Fruit fly (Drosophila melanogaster): ENCODE data around the gene crn.
A peak's percentile ranks its signal among the peaks of the same experiment; 100 is the strongest.

The crn gene

DNA sequence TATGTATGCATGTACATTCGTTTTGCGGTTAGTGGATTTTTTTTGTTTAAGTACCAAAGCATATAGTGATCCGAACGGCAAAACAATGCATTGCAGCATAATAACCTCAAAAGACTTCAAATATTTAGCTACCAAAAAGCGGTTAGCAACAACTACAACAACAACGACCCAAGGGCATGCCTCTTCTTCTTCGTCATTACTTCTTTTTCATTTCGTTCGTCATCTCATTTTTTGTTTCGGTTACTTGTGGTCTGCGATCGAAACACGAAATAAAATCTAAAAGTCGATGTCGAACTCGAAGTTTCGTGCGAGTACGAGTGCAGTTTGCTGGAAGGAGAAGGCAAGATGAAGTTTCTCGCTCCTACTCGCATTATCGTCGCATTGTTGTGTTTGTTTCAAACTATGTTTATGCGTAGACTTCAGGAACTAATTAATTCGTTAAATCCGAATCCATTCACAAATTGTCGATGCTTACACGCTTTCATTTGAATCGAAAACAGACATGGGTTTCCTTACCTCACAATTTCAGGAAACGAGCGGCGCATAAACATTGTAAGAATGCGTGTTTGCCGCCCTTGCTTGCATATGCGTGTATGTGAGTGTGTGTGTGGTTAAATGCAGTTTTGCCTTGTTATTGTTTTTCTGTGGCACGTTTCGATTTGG is 49.1 kb upstream of the crn start (continued):
- TF ChIP-seq chn (GFP tag; optimal IDR thresholded peaks at IDR 0.05) (peak; percentile 80), ATbp (GFP tag; optimal IDR thresholded peaks at IDR 0.05) (peak; percentile 79), da (GFP tag; optimal IDR thresholded peaks at IDR 0.05) (peak; percentile 7), CG12236 (GFP tag; optimal IDR thresholded peaks at IDR 0.05) (peak; percentile 78), CG10366 (GFP tag; IDR thresholded peaks at IDR 0.05) (peak; percentile 81), Usf (GFP tag; optimal IDR thresholded peaks at IDR 0.05) (peak; percentile 53), CG18619 (GFP tag; optimal IDR thresholded peaks at IDR 0.05) (peak; percentile 47), CG3995 (GFP tag; optimal IDR thresholded peaks at IDR 0.05) (no peak), eve (GFP tag; optimal IDR thresholded peaks at IDR 0.05) (peak; percentile 54 to 95), Nf-YB (GFP tag; optimal IDR thresholded peaks at IDR 0.05) (peak; percentile 75), CG11093 (GFP tag; IDR thresholded peaks at IDR 0.05) (peak; percentile 49; the same call in 1 of the 3 replicates), ro (GFP tag; IDR thresholded peaks at IDR 0.05) (no peak), CG4404 (GFP tag; IDR thresholded peaks at IDR 0.05) (peak; percentile 61), CHES-1-like (GFP tag; optimal IDR thresholded peaks at IDR 0.05) (peak; percentile 43), gsb-n (tag; optimal IDR thresholded peaks at IDR 0.05) (peak; percentile 91), CG8359 (GFP tag; optimal IDR thresholded peaks at IDR 0.05; ENCODE audit: borderline replicate concordance) (peak; percentile 69), seq (GFP tag; IDR thresholded peaks at IDR 0.05) (peak; percentile 76), jigr1 (GFP tag; IDR thresholded peaks at IDR 0.05) (0 out of 3 replicates have a peak, but pooled peaks have one; percentile 13), nerfin-2 (GFP tag; IDR thresholded peaks at IDR 0.05; ENCODE audit: partially characterized antibody) (no peak), CG15011 (GFP tag; optimal IDR thresholded peaks at IDR 0.05) (peak; percentile 2), CG9609 (GFP tag; optimal IDR thresholded peaks at IDR 0.05) (peak; percentile 58), Stat92E (GFP tag; optimal IDR thresholded peaks at IDR 0.05) (peak in 1 of 3 experiments; percentile 91), gcm (GFP tag; optimal IDR thresholded peaks at IDR 0.05) (peak; percentile 89), amos (GFP tag; IDR thresholded peaks at IDR 0.05; ENCODE audit: partially characterized antibody) (no peak), ewg (GFP tag; optimal IDR thresholded peaks at IDR 0.05) (peak; percentile 78), oc (tag; optimal IDR thresholded peaks at IDR 0.05) (peak; percentile 89), CG15479 (GFP tag; optimal IDR thresholded peaks at IDR 0.05) (peak; percentile 65), en (GFP tag; optimal IDR thresholded peaks at IDR 0.05) (peak; percentile 67), btn (GFP tag; optimal IDR thresholded peaks at IDR 0.05) (peak; percentile 81), CG7928 (GFP tag; optimal IDR thresholded peaks at IDR 0.05) (no peak), org-1 (GFP tag; optimal IDR thresholded peaks at IDR 0.05) (peak; percentile 80), CG7372 (GFP tag; IDR thresholded peaks at IDR 0.05) (peak; percentile 47; the same call in 1 of the 2 replicates), Dip2 (GFP tag; IDR thresholded peaks at IDR 0.05) (no peak), zfh1 (GFP tag; IDR thresholded peaks at IDR 0.05) (peak; percentile 95), CG15696 (tag; optimal IDR thresholded peaks at IDR 0.05) (peak; percentile 75), CG3163 (GFP tag; optimal IDR thresholded peaks at IDR 0.05) (peak; percentile 54), Xbp1 (GFP tag; optimal IDR thresholded peaks at IDR 0.05) (peak; percentile 80), D19B (GFP tag; optimal IDR thresholded peaks at IDR 0.05) (no peak), CG9215 (GFP tag; IDR thresholded peaks at IDR 0.05) (peak; percentile 27; the same call in 1 of the 2 replicates), Bdp1 (GFP tag; optimal IDR thresholded peaks at IDR 0.05) (peak; percentile 69), dimm (GFP tag; IDR thresholded peaks at IDR 0.05) (peak; percentile 58; the same call in 1 of the 2 replicates), corto (GFP tag; optimal IDR thresholded peaks at IDR 0.05) (peak; percentile 75), CG18476 (GFP tag; optimal IDR thresholded peaks at IDR 0.05) (peak; percentile 55), CG18011 (GFP tag; optimal IDR thresholded peaks at IDR 0.05) (peak; percentile 16), CG9437 (GFP tag; optimal IDR thresholded peaks at IDR 0.05) (peak; percentile 70), CG7786 (GFP tag; optimal IDR thresholded peaks at IDR 0.05) (peak; percentile 70), Sry-β (GFP tag; optimal IDR thresholded peaks at IDR 0.05) (peak; percentile 26), trh (GFP tag; optimal IDR thresholded peaks at IDR 0.05) (no peak), CG31441 (GFP tag; IDR thresholded peaks at IDR 0.05) (peak; percentile 89)
